Fruit fly (Drosophila melanogaster) whole organism, embryonic: ENCODE data around the gene Hgsnat.

Source experiments
- Awh ChIP-seq: fragments of 200-800 bp; sonication (Bioruptor generic); IDR thresholded peaks from 2 replicates; pipeline ENCODE4, ENCODE4 v1.3.6; 2022; ENCODE audit warnings: missing biosample characterization, missing genetic modification characterization
- B-H1 ChIP-seq: fragments of 200-800 bp; sonication (Bioruptor generic); IDR thresholded peaks from 3 replicates; pipeline ENCODE4 v1.3.6; 2022; ENCODE audit warnings: missing biosample characterization, missing genetic modification characterization
- CG1024 ChIP-seq: fragments of 200-800 bp; sonication (Bioruptor generic); IDR thresholded peaks from 2 replicates; pipeline ENCODE4 v1.3.6; 2022; ENCODE audit warnings: missing biosample characterization, missing genetic modification characterization
- CG10321 ChIP-seq: fragments of 200-800 bp; sonication (Bioruptor generic); IDR thresholded peaks from 2 replicates; pipeline ENCODE4 v1.3.6; 2022; ENCODE audit warnings: missing biosample characterization, missing genetic modification characterization
- CG10654 ChIP-seq: fragments of 200-800 bp; sonication (Bioruptor generic); optimal IDR thresholded peaks from 2 replicates; lab custom pipeline; 2016; ENCODE audit warnings: missing biosample characterization, missing genetic modification characterization
- CG10979 ChIP-seq: fragments of 200-800 bp; sonication (Bioruptor generic); optimal IDR thresholded peaks from 2 replicates; lab custom pipeline; 2018; ENCODE audit warnings: missing biosample characterization, mild to moderate bottlenecking, missing genetic modification characterization, moderate library complexity
- CG12104 ChIP-seq: fragments of 200-800 bp; sonication (Bioruptor generic); optimal IDR thresholded peaks from 3 replicates; lab custom pipeline; 2016; ENCODE audit warnings: missing biosample characterization, missing genetic modification characterization
- CG12744 ChIP-seq: fragments of 200-800 bp; sonication (Bioruptor generic); optimal IDR thresholded peaks from 2 replicates; lab custom pipeline; 2016; ENCODE audit warnings: missing biosample characterization, missing genetic modification characterization
- CG13775 ChIP-seq: fragments of 200-800 bp; sonication (Bioruptor generic); optimal IDR thresholded peaks from 3 replicates; lab custom pipeline; 2017; ENCODE audit warnings: missing biosample characterization, mild to moderate bottlenecking, missing genetic modification characterization
- CG16813 ChIP-seq: fragments of 200-800 bp; sonication (Bioruptor generic); IDR thresholded peaks from 3 replicates; pipeline ENCODE4 v1.3.6; 2022; ENCODE audit warnings: missing biosample characterization, missing genetic modification characterization; ENCODE audit not compliant: partially characterized antibody
- CG17328 ChIP-seq: fragments of 200-800 bp; sonication (Bioruptor generic); IDR thresholded peaks from 2 replicates; pipeline ENCODE4 v1.3.6; 2022; ENCODE audit warnings: missing biosample characterization, missing genetic modification characterization
- CG17612 ChIP-seq: fragments of 200-800 bp; sonication (Bioruptor generic); IDR thresholded peaks from 2 replicates; pipeline ENCODE4 v1.3.6; 2022; ENCODE audit warnings: missing biosample characterization, missing genetic modification characterization
- CG17829 ChIP-seq: fragments of 200-800 bp; optimal IDR thresholded peaks from 2 replicates; lab custom pipeline; 2019; ENCODE audit warnings: missing biosample characterization, mild to moderate bottlenecking, missing genetic modification characterization, moderate library complexity
- CG18476 ChIP-seq: fragments of 200-800 bp; sonication (Bioruptor generic); optimal IDR thresholded peaks from 2 replicates; lab custom pipeline; 2016; ENCODE audit warnings: missing biosample characterization, mild to moderate bottlenecking, missing genetic modification characterization
- CG18764 ChIP-seq: fragments of 200-800 bp; sonication (Bioruptor generic); optimal IDR thresholded peaks from 3 replicates; lab custom pipeline; 2016; ENCODE audit warnings: missing biosample characterization, missing genetic modification characterization
- CG2129 ChIP-seq: fragments of 200-800 bp; sonication (Bioruptor generic); IDR thresholded peaks from 2 replicates; pipeline ENCODE4 v1.3.6; 2022; ENCODE audit warnings: missing biosample characterization, missing genetic modification characterization; ENCODE audit not compliant: partially characterized antibody
- CG31441 ChIP-seq: fragments of 200-800 bp; sonication (Bioruptor generic); IDR thresholded peaks from 2 replicates; pipeline ENCODE4 v1.3.6; 2022; ENCODE audit warnings: missing biosample characterization, missing genetic modification characterization
- CG4707 ChIP-seq: fragments of 200-800 bp; sonication (Bioruptor generic); optimal IDR thresholded peaks from 2 replicates; lab custom pipeline; 2018; ENCODE audit warnings: missing biosample characterization, mild to moderate bottlenecking, missing genetic modification characterization, moderate library complexity
- CG4854 ChIP-seq: fragments of 200-800 bp; sonication (Bioruptor generic); optimal IDR thresholded peaks from 2 replicates; lab custom pipeline; 2016; ENCODE audit warnings: missing biosample characterization, missing genetic modification characterization, inconsistent platforms
- CG5245 ChIP-seq: fragments of 200-800 bp; sonication (Bioruptor generic); optimal IDR thresholded peaks from 3 replicates; lab custom pipeline; 2016; ENCODE audit warnings: missing biosample characterization, missing genetic modification characterization
- CTCF ChIP-seq: fragments of 200-800 bp; sonication (Bioruptor generic); optimal IDR thresholded peaks from 2 replicates; lab custom pipeline; 2017; ENCODE audit warnings: missing biosample characterization, mild to moderate bottlenecking, missing genetic modification characterization, moderate library complexity
- CoRest ChIP-seq: fragments of 200-800 bp; sonication (Bioruptor generic); optimal IDR thresholded peaks from 3 replicates; lab custom pipeline; 2018; ENCODE audit warnings: missing biosample characterization, mild to moderate bottlenecking, missing genetic modification characterization, moderate library complexity
- Deaf1 ChIP-seq: fragments of 200-800 bp; optimal IDR thresholded peaks from 3 replicates; lab custom pipeline; 2019; ENCODE audit warnings: missing biosample characterization, mild to moderate bottlenecking, missing genetic modification characterization, moderate library complexity
- E2f2 ChIP-seq: fragments of 200-800 bp; sonication (Bioruptor generic); IDR thresholded peaks from 2 replicates; pipeline ENCODE4 v1.3.6; 2022; ENCODE audit warnings: missing biosample characterization, missing genetic modification characterization
- Hmr ChIP-seq: fragments of 200-800 bp; sonication (Bioruptor generic); optimal IDR thresholded peaks from 3 replicates; lab custom pipeline; 2017; ENCODE audit warnings: mild to moderate bottlenecking, missing biosample characterization, missing genetic modification reagents, missing genetic modification characterization
- Med ChIP-seq: fragments of 200-800 bp; sonication (Bioruptor generic); peaks from one replicate; lab custom pipeline; 2016; ENCODE audit warnings: missing biosample characterization, missing genetic modification characterization, mild to moderate bottlenecking, inconsistent platforms, moderate library complexity
- Nf-YA ChIP-seq: fragments of 200-800 bp; sonication (Bioruptor generic); IDR thresholded peaks from 2 replicates; pipeline ENCODE4 v1.3.6; 2022; ENCODE audit warnings: missing biosample characterization, missing genetic modification characterization
- Nf-YB ChIP-seq: fragments of 200-800 bp; sonication (Bioruptor generic); optimal IDR thresholded peaks from 3 replicates; lab custom pipeline; 2019; ENCODE audit warnings: missing biosample characterization, mild to moderate bottlenecking, missing genetic modification characterization, moderate library complexity
- Six4 ChIP-seq: fragments of 200-800 bp; sonication (Bioruptor generic); optimal IDR thresholded peaks from 2 replicates; lab custom pipeline; 2016; ENCODE audit warnings: missing biosample characterization, missing genetic modification characterization
- Sox100B ChIP-seq: fragments of 200-800 bp; sonication (Bioruptor generic); optimal IDR thresholded peaks from 3 replicates; lab custom pipeline; 2018; ENCODE audit warnings: missing biosample characterization, mild to moderate bottlenecking, missing genetic modification characterization
- Sry-β ChIP-seq: fragments of 200-800 bp; sonication (Bioruptor generic); optimal IDR thresholded peaks from 2 replicates; lab custom pipeline; 2018; ENCODE audit warnings: missing biosample characterization, mild to moderate bottlenecking, missing genetic modification characterization, moderate library complexity
- Taf1 ChIP-seq: fragments of 200-800 bp; sonication (Bioruptor generic); IDR thresholded peaks from 2 replicates; pipeline ENCODE4 v1.3.6; 2022; ENCODE audit warnings: missing biosample characterization, missing genetic modification characterization
- ash1 ChIP-seq: fragments of 200-800 bp; sonication (Bioruptor generic); optimal IDR thresholded peaks from 2 replicates; lab custom pipeline; 2018; ENCODE audit warnings: missing biosample characterization, mild to moderate bottlenecking, missing genetic modification characterization
- bbx ChIP-seq: fragments of 200-800 bp; sonication (Bioruptor generic); IDR thresholded peaks from 2 replicates; pipeline ENCODE4 v1.3.6; 2022; ENCODE audit warnings: missing biosample characterization, missing genetic modification characterization; ENCODE audit not compliant: partially characterized antibody
- dati ChIP-seq: fragments of 200-800 bp; sonication (Bioruptor generic); IDR thresholded peaks from 2 replicates; pipeline ENCODE4 v1.3.6; 2022; ENCODE audit warnings: missing biosample characterization, missing genetic modification characterization
- fd102C ChIP-seq: fragments of 200-800 bp; sonication (Bioruptor generic); optimal IDR thresholded peaks from 2 replicates; lab custom pipeline; 2018; ENCODE audit warnings: missing biosample characterization, mild to moderate bottlenecking, missing genetic modification characterization, moderate library complexity
- fd3F ChIP-seq: fragments of 200-800 bp; sonication (Bioruptor generic); optimal IDR thresholded peaks from 2 replicates; lab custom pipeline; 2018; ENCODE audit warnings: missing biosample characterization, mild to moderate bottlenecking, missing genetic modification characterization, moderate library complexity
- hbn ChIP-seq: fragments of 200-800 bp; sonication (Bioruptor generic); IDR thresholded peaks from 2 replicates; pipeline ENCODE4 v1.3.6; 2022; ENCODE audit warnings: missing biosample characterization, missing genetic modification characterization; ENCODE audit not compliant: partially characterized antibody
- her ChIP-seq: fragments of 200-800 bp; sonication (Bioruptor generic); optimal IDR thresholded peaks from 2 replicates; lab custom pipeline; 2016; ENCODE audit warnings: missing biosample characterization, missing genetic modification characterization
- klu ChIP-seq: fragments of 200-800 bp; sonication (Bioruptor generic); IDR thresholded peaks from 2 replicates; pipeline ENCODE4 v1.3.6; 2022; ENCODE audit warnings: missing biosample characterization, missing genetic modification characterization
- knrl ChIP-seq: fragments of 200-800 bp; sonication (Bioruptor generic); IDR thresholded peaks from 3 replicates; pipeline ENCODE4 v1.3.6; 2022; ENCODE audit warnings: missing biosample characterization, missing genetic modification characterization; ENCODE audit not compliant: partially characterized antibody
- maf-S ChIP-seq: fragments of 200-800 bp; sonication (Bioruptor generic); optimal IDR thresholded peaks from 2 replicates; lab custom pipeline; 2016; ENCODE audit warnings: missing biosample characterization, missing genetic modification characterization
- onecut ChIP-seq: fragments of 200-800 bp; sonication (Bioruptor generic); IDR thresholded peaks from 2 replicates; pipeline ENCODE4 v1.3.6; 2022; ENCODE audit warnings: missing biosample characterization, missing genetic modification characterization
- pros ChIP-seq: fragments of 200-800 bp; sonication (Bioruptor generic); optimal IDR thresholded peaks from 3 replicates; lab custom pipeline; 2019; ENCODE audit warnings: missing biosample characterization, mild to moderate bottlenecking, missing genetic modification characterization, moderate library complexity
- scrt ChIP-seq: fragments of 200-800 bp; sonication (Bioruptor generic); optimal IDR thresholded peaks from 2 replicates; lab custom pipeline; 2018; ENCODE audit warnings: missing biosample characterization, mild to moderate bottlenecking, missing genetic modification characterization, moderate library complexity
- sug ChIP-seq: fragments of 200-800 bp; optimal IDR thresholded peaks from 2 replicates; lab custom pipeline; 2019; ENCODE audit warnings: missing biosample characterization, mild to moderate bottlenecking, missing genetic modification characterization, moderate library complexity
- tin ChIP-seq: fragments of 200-800 bp; sonication (Bioruptor generic); optimal IDR thresholded peaks from 3 replicates; lab custom pipeline; 2016; ENCODE audit warnings: missing biosample characterization, missing genetic modification characterization
- trem ChIP-seq: fragments of 200-800 bp; optimal IDR thresholded peaks from 3 replicates; lab custom pipeline; 2019; ENCODE audit warnings: missing biosample characterization, mild to moderate bottlenecking, missing genetic modification characterization, moderate library complexity
- trh ChIP-seq: fragments of 200-800 bp; sonication (Bioruptor generic); optimal IDR thresholded peaks from 2 replicates; lab custom pipeline; 2016; ENCODE audit warnings: missing biosample characterization, missing genetic modification characterization
- tup ChIP-seq: fragments of 200-800 bp; sonication (Bioruptor generic); optimal IDR thresholded peaks from 2 replicates; lab custom pipeline; 2016; ENCODE audit warnings: missing biosample characterization, mild to moderate bottlenecking, missing genetic modification characterization, moderate library complexity

The Hgsnat gene

DNA sequence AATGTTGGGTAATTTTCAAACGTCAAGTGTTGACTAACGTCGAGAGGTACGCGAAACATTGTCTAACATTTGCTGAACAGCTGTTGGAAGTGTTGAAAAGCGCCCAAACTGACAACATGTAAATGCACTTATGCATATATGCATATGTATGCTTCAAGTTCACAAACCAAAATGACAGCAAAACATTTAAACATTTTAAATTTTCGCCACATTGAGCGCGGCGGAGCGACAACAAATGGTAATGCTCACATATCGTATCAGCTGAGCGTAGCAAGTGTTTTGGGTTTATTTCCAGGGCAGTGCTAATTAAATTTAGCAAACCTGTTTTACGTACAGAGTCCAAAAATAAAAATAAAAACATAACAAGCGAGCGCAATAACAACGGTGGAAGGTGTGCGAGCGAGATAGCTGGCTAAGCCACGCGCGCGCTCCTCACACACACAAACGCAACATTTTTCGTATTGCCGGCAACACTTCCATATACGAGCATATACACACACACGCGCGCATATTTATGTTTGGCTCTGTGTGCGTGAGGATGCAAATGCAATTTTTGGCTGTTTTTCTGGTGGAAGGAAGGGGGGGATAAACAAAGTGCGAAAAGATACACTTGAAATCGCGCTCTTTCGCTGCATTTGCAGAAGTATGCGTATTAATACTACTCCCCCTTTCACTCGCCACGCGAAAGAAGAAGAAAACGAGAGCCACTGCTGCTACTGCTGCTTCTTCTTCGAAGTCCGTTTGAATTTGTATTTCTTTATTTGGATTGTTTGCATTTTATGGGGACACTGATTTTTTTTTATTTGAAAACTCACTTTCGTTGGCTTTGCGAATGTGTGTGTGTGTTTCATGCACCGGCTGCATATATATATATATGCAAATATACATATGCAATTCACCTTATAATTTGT lies 11.8 kb downstream of the Hgsnat start (continued):
- TF ChIP-seq Deaf1 (tag; lab: Kevin White, UChicago) (no peak), CG4707 (peak; percentile 36), CG1024 (GFP tag; lab: Robert Waterston, UW) (no peak), klu (GFP tag; lab: Robert Waterston, UW) (no peak), CG10654 (GFP tag; lab: Kevin White, UChicago) (peak; percentile 29), CG12104 (GFP tag; lab: Kevin White, UChicago) (no peak), ash1 (GFP tag; lab: Kevin White, UChicago) (no peak), CG13775 (GFP tag; lab: Kevin White, UChicago) (no peak), scrt (GFP tag; lab: Kevin White, UChicago) (no peak), CG31441 (GFP tag; lab: Robert Waterston, UW) (no peak), Six4 (peak; percentile 51), CG10979 (peak; percentile 17), CG17328 (GFP tag; lab: Robert Waterston, UW) (no peak), Sox100B (GFP tag; lab: Kevin White, UChicago) (no peak), CG18476 (peak; percentile 25), B-H1 (GFP tag; lab: Robert Waterston, UW) (no peak), CG5245 (GFP tag; lab: Kevin White, UChicago) (peak; percentile 31), Med (GFP tag; lab: Kevin White, UChicago) (peak; percentile 95), onecut (peak; percentile 11; the same call in 1 of the 2 replicates), maf-S (peak; percentile 36), Nf-YA (GFP tag; lab: Robert Waterston, UW) (no peak), pros (no peak), Nf-YB (GFP tag; lab: Kevin White, UChicago) (no peak), tup (GFP tag; lab: Kevin White, UChicago) (no peak), fd102C (GFP tag; lab: Kevin White, UChicago) (no peak), Awh (no peak), CTCF (peak; percentile 47), CG12744 (peak; percentile 6), hbn (GFP tag; lab: Robert Waterston, UW) (no peak), CG2129 (GFP tag; lab: Robert Waterston, UW) (no peak), dati (no peak), CG17829 (no peak), trh (GFP tag; lab: Kevin White, UChicago) (no peak), fd3F (GFP tag; lab: Kevin White, UChicago) (no peak), CG16813 (GFP tag; lab: Robert Waterston, UW) (no peak), CG10321 (GFP tag; lab: Robert Waterston, UW) (no peak), CG4854 (peak; percentile 49), CoRest (no peak), tin (GFP tag; lab: Kevin White, UChicago) (peak; percentile 29), Taf1 (GFP tag; lab: Robert Waterston, UW) (no peak), knrl (GFP tag; lab: Robert Waterston, UW) (no peak), sug (tag; lab: Kevin White, UChicago) (peak; percentile 9), bbx (no peak), Sry-β (no peak), her (peak; percentile 49), CG17612 (GFP tag; lab: Robert Waterston, UW) (no peak), E2f2 (GFP tag; lab: Robert Waterston, UW) (no peak), CG18764 (GFP tag; lab: Kevin White, UChicago) (peak; percentile 24), Hmr (GFP tag; lab: Kevin White, UChicago) (peak; percentile 53), trem (tag; lab: Kevin White, UChicago) (no peak)
